Fruit fly (Drosophila melanogaster) whole organism, embryonic: ENCODE data around the gene CG42820.

Experiments
- Abd-B ChIP-seq: fragments of 200-800 bp; sonication (Bioruptor generic); optimal IDR thresholded peaks from 2 replicates; lab custom pipeline; 2018; ENCODE audit warnings: missing biosample characterization, mild to moderate bottlenecking, missing genetic modification characterization, moderate library complexity
- BtbVII ChIP-seq: fragments of 200-800 bp; sonication (Bioruptor generic); optimal IDR thresholded peaks from 3 replicates; lab custom pipeline; 2017; ENCODE audit warnings: missing biosample characterization, mild to moderate bottlenecking, missing genetic modification characterization
- CG10366 ChIP-seq: fragments of 200-800 bp; sonication (Bioruptor generic); IDR thresholded peaks from 2 replicates; pipeline ENCODE4 v1.3.6; 2022; ENCODE audit warnings: missing biosample characterization, missing genetic modification characterization
- CG10543 ChIP-seq: fragments of 200-800 bp; sonication (Bioruptor generic); optimal IDR thresholded peaks from 3 replicates; lab custom pipeline; 2017; ENCODE audit warnings: missing biosample characterization, mild to moderate bottlenecking, missing genetic modification characterization, moderate library complexity
- CG10959 ChIP-seq: fragments of 200-800 bp; sonication (Bioruptor generic); IDR thresholded peaks from 2 replicates; pipeline ENCODE4 v1.3.6; 2022; ENCODE audit warnings: missing biosample characterization, missing genetic modification characterization
- CG11456 ChIP-seq: fragments of 200-800 bp; sonication (Bioruptor generic); IDR thresholded peaks from 3 replicates; pipeline ENCODE4 v1.3.6; 2022; ENCODE audit warnings: missing biosample characterization, missing genetic modification characterization
- CG12219 ChIP-seq: fragments of 200-800 bp; sonication (Bioruptor generic); optimal IDR thresholded peaks from 3 replicates; lab custom pipeline; 2018; ENCODE audit warnings: missing biosample characterization, mild to moderate bottlenecking, missing genetic modification characterization
- CG13624 ChIP-seq: fragments of 200-800 bp; sonication (Bioruptor generic); optimal IDR thresholded peaks from 2 replicates; lab custom pipeline; 2016; ENCODE audit warnings: missing biosample characterization, missing genetic modification characterization
- CG1603 ChIP-seq: fragments of 200-800 bp; sonication (Bioruptor generic); optimal IDR thresholded peaks from 2 replicates; lab custom pipeline; 2019; ENCODE audit warnings: missing biosample characterization, mild to moderate bottlenecking, missing genetic modification characterization, moderate library complexity
- CG17568 ChIP-seq: fragments of 200-800 bp; sonication (Bioruptor generic); optimal IDR thresholded peaks from 2 replicates; lab custom pipeline; 2018; ENCODE audit warnings: missing biosample characterization, mild to moderate bottlenecking, missing genetic modification characterization, moderate library complexity
- CG17829 ChIP-seq: fragments of 200-800 bp; optimal IDR thresholded peaks from 2 replicates; lab custom pipeline; 2019; ENCODE audit warnings: missing biosample characterization, mild to moderate bottlenecking, missing genetic modification characterization, moderate library complexity
- CG18011 ChIP-seq: fragments of 200-800 bp; sonication (Bioruptor generic); optimal IDR thresholded peaks from 2 replicates; lab custom pipeline; 2017; ENCODE audit warnings: missing biosample characterization, missing genetic modification characterization, mild to moderate bottlenecking, moderate library complexity, missing genotype
- CG2116 ChIP-seq: fragments of 200-800 bp; sonication (Bioruptor generic); optimal IDR thresholded peaks from 3 replicates; lab custom pipeline; 2018; ENCODE audit warnings: missing biosample characterization, mild to moderate bottlenecking, missing genetic modification characterization
- CG3838 ChIP-seq: fragments of 200-800 bp; sonication (Bioruptor generic); optimal IDR thresholded peaks from 3 replicates; lab custom pipeline; 2016; ENCODE audit warnings: missing biosample characterization, missing genetic modification characterization
- CG3847 ChIP-seq: fragments of 200-800 bp; sonication (Bioruptor generic); IDR thresholded peaks from 2 replicates; pipeline ENCODE4 v1.3.6; 2022; ENCODE audit warnings: missing biosample characterization, missing genetic modification characterization
- CG7357 ChIP-seq: fragments of 200-800 bp; sonication (Bioruptor generic); IDR thresholded peaks from 3 replicates; pipeline ENCODE4 v1.3.6; 2022; ENCODE audit warnings: missing biosample characterization, missing genetic modification characterization
- CG8089 ChIP-seq: fragments of 200-800 bp; sonication (Bioruptor generic); optimal IDR thresholded peaks from 3 replicates; lab custom pipeline; 2016; ENCODE audit warnings: missing biosample characterization, missing genetic modification characterization
- CG8281 ChIP-seq: fragments of 200-800 bp; sonication (Bioruptor generic); optimal IDR thresholded peaks from 2 replicates; lab custom pipeline; 2018; ENCODE audit warnings: missing biosample characterization, mild to moderate bottlenecking, missing genetic modification characterization, moderate library complexity
- CG8388 ChIP-seq: fragments of 200-800 bp; sonication (Bioruptor generic); optimal IDR thresholded peaks from 2 replicates; lab custom pipeline; 2019; ENCODE audit warnings: missing biosample characterization, mild to moderate bottlenecking, missing genetic modification characterization, moderate library complexity
- CG9727 ChIP-seq: fragments of 200-800 bp; sonication (Bioruptor generic); optimal IDR thresholded peaks from 3 replicates; lab custom pipeline; 2017; ENCODE audit warnings: missing biosample characterization, mild to moderate bottlenecking, missing genetic modification characterization
- CG9797 ChIP-seq: fragments of 200-800 bp; sonication (Bioruptor generic); optimal IDR thresholded peaks from 3 replicates; lab custom pipeline; 2018; ENCODE audit warnings: missing biosample characterization, mild to moderate bottlenecking, missing genetic modification characterization
- Camta ChIP-seq: fragments of 200-800 bp; sonication (Bioruptor generic); optimal IDR thresholded peaks from 2 replicates; lab custom pipeline; 2016; ENCODE audit warnings: missing biosample characterization, missing genetic modification characterization
- Dbx ChIP-seq: fragments of 200-800 bp; sonication (Bioruptor generic); IDR thresholded peaks from 3 replicates; pipeline ENCODE4 v1.3.6; 2022; ENCODE audit warnings: missing biosample characterization, missing genetic modification characterization
- Dp ChIP-seq: fragments of 200-800 bp; sonication (Bioruptor generic); optimal IDR thresholded peaks from 2 replicates; lab custom pipeline; 2018; ENCODE audit warnings: missing biosample characterization, mild to moderate bottlenecking, missing genetic modification characterization, moderate library complexity
- Fer1 ChIP-seq: fragments of 200-800 bp; sonication (Bioruptor generic); optimal IDR thresholded peaks from 2 replicates; lab custom pipeline; 2017; ENCODE audit warnings: missing biosample characterization, mild to moderate bottlenecking, missing genetic modification characterization
- H15 ChIP-seq: fragments of 200-800 bp; sonication (Bioruptor generic); IDR thresholded peaks from 3 replicates; pipeline ENCODE4 v1.3.6; 2022; ENCODE audit warnings: missing biosample characterization, missing genetic modification characterization
- Mad ChIP-seq: fragments of 200-800 bp; sonication (Bioruptor generic); optimal IDR thresholded peaks from 2 replicates; lab custom pipeline; 2016; ENCODE audit warnings: missing biosample characterization, missing genetic modification characterization
- Neu2 ChIP-seq: fragments of 200-800 bp; sonication (Bioruptor generic); optimal IDR thresholded peaks from 3 replicates; lab custom pipeline; 2016; ENCODE audit warnings: missing biosample characterization, missing genetic modification characterization, borderline replicate concordance
- Nf-YA ChIP-seq: fragments of 200-800 bp; sonication (Bioruptor generic); IDR thresholded peaks from 2 replicates; pipeline ENCODE4 v1.3.6; 2022; ENCODE audit warnings: missing biosample characterization, missing genetic modification characterization
- NfI ChIP-seq: fragments of 200-800 bp; sonication (Bioruptor generic); optimal IDR thresholded peaks from 3 replicates; lab custom pipeline; 2018; ENCODE audit warnings: missing biosample characterization, mild to moderate bottlenecking, missing genetic modification characterization, moderate library complexity
- Oli ChIP-seq: fragments of 200-800 bp; sonication (Bioruptor generic); optimal IDR thresholded peaks from 2 replicates; lab custom pipeline; 2018; ENCODE audit warnings: missing biosample characterization, mild to moderate bottlenecking, missing genetic modification characterization, moderate library complexity
- Taf1 ChIP-seq: fragments of 200-800 bp; sonication (Bioruptor generic); IDR thresholded peaks from 2 replicates; pipeline ENCODE4 v1.3.6; 2022; ENCODE audit warnings: missing biosample characterization, missing genetic modification characterization
- abd-A ChIP-seq: fragments of 200-800 bp; sonication (Bioruptor generic); optimal IDR thresholded peaks from 3 replicates; lab custom pipeline; 2019; ENCODE audit warnings: missing biosample characterization, mild to moderate bottlenecking, missing genetic modification characterization, moderate library complexity
- ash1 ChIP-seq: fragments of 200-800 bp; sonication (Bioruptor generic); optimal IDR thresholded peaks from 2 replicates; lab custom pipeline; 2018; ENCODE audit warnings: missing biosample characterization, mild to moderate bottlenecking, missing genetic modification characterization
- ato ChIP-seq: fragments of 200-800 bp; sonication (Bioruptor generic); IDR thresholded peaks from 2 replicates; pipeline ENCODE4 v1.3.6; 2022; ENCODE audit warnings: missing biosample characterization, missing genetic modification characterization; ENCODE audit not compliant: partially characterized antibody
- bigmax ChIP-seq: fragments of 200-800 bp; sonication (Bioruptor generic); optimal IDR thresholded peaks from 2 replicates; lab custom pipeline; 2018; ENCODE audit warnings: missing biosample characterization, mild to moderate bottlenecking, missing genetic modification characterization
- fd102C ChIP-seq: fragments of 200-800 bp; sonication (Bioruptor generic); optimal IDR thresholded peaks from 2 replicates; lab custom pipeline; 2018; ENCODE audit warnings: missing biosample characterization, mild to moderate bottlenecking, missing genetic modification characterization, moderate library complexity
- fu2 ChIP-seq: fragments of 200-800 bp; sonication (Bioruptor generic); optimal IDR thresholded peaks from 2 replicates; lab custom pipeline; 2016; ENCODE audit warnings: missing biosample characterization, missing genetic modification characterization
- gsb ChIP-seq: fragments of 200-800 bp; sonication (Bioruptor generic); IDR thresholded peaks from 2 replicates; pipeline ENCODE4 v1.3.6; 2022; ENCODE audit warnings: missing biosample characterization, missing genetic modification characterization
- hb ChIP-seq: fragments of 200-800 bp; sonication (Bioruptor generic); IDR thresholded peaks from 3 replicates; pipeline ENCODE4 v1.3.6; 2022; ENCODE audit warnings: missing biosample characterization, missing genetic modification characterization; ENCODE audit not compliant: partially characterized antibody
- lmd ChIP-seq: fragments of 200-800 bp; sonication (Bioruptor generic); IDR thresholded peaks from 2 replicates; pipeline ENCODE4 v1.3.6; 2022; ENCODE audit warnings: missing biosample characterization, missing genetic modification characterization
- psq ChIP-seq: fragments of 200-800 bp; sonication (Bioruptor generic); optimal IDR thresholded peaks from 2 replicates; lab custom pipeline; 2017; ENCODE audit warnings: missing biosample characterization, missing genetic modification characterization
- run ChIP-seq: fragments of 200-800 bp; sonication (Bioruptor generic); optimal IDR thresholded peaks from 3 replicates; lab custom pipeline; 2018; ENCODE audit warnings: missing biosample characterization, mild to moderate bottlenecking, missing genetic modification characterization
- slbo ChIP-seq: fragments of 200-800 bp; sonication (Bioruptor generic); IDR thresholded peaks from 2 replicates; pipeline ENCODE4 v1.3.6; 2022; ENCODE audit warnings: missing biosample characterization, missing genetic modification characterization
- so ChIP-seq: fragments of 200-800 bp; sonication (Bioruptor generic); IDR thresholded peaks from 3 replicates; pipeline ENCODE4 v1.3.6; 2022; ENCODE audit warnings: missing biosample characterization, missing genetic modification characterization
- ssp ChIP-seq: fragments of 200-800 bp; sonication (Bioruptor generic); IDR thresholded peaks from 2 replicates; pipeline ENCODE4 v1.3.6; 2022; ENCODE audit warnings: missing biosample characterization, missing genetic modification characterization
- stwl ChIP-seq: fragments of 200-800 bp; sonication (Bioruptor generic); optimal IDR thresholded peaks from 3 replicates; lab custom pipeline; 2018; ENCODE audit warnings: missing biosample characterization, mild to moderate bottlenecking, missing genetic modification characterization, moderate library complexity
- sug ChIP-seq: fragments of 200-800 bp; optimal IDR thresholded peaks from 2 replicates; lab custom pipeline; 2019; ENCODE audit warnings: missing biosample characterization, mild to moderate bottlenecking, missing genetic modification characterization, moderate library complexity
- trem ChIP-seq: fragments of 200-800 bp; optimal IDR thresholded peaks from 3 replicates; lab custom pipeline; 2019; ENCODE audit warnings: missing biosample characterization, mild to moderate bottlenecking, missing genetic modification characterization, moderate library complexity
- zen ChIP-seq: fragments of 200-800 bp; sonication (Bioruptor generic); optimal IDR thresholded peaks from 3 replicates; lab custom pipeline; 2018; ENCODE audit warnings: missing biosample characterization, mild to moderate bottlenecking, missing genetic modification characterization, moderate library complexity

CG42820 gene

DNA sequence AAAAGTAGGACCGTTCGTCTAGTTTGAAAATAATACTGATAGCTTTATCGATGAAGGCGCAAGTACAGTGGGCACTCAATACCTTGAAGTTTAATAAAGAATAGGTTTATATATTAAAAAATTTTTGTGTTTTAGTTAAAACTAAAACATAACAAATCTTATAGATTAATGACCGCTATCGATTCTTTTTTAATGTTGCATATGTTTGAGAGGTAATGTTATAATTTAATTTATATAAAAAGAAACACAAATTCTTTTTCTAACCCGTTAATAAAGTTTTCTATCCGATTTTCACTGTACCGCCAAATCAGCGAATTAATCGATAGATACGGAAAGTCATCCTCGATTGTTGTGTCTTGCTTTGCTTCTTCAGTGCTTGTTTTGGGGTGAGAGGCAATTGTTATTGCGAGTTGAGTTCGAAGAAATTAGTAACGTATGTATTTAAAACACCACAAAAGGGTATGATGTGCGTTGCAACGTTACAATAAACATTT, 8.0 kb downstream of the CG42820 start, which contains the start of the genes Dad1 and CG13384 (continued):
- TF ChIP-seq Oli (tag; lab: Kevin White, UChicago) (peak; percentile 91), CG17568 (GFP tag; lab: Kevin White, UChicago) (peak; percentile 76), trem (tag; lab: Kevin White, UChicago) (peak; percentile 93), CG10543 (GFP tag; lab: Kevin White, UChicago) (peak; percentile 95), ato (0 out of 2 replicates have a peak, but pooled peaks have one; percentile 23), stwl (tag; lab: Kevin White, UChicago) (peak; percentile 79), CG8388 (GFP tag; lab: Kevin White, UChicago) (peak; percentile 90), ssp (GFP tag; lab: Robert Waterston, UW) (peak; percentile 86), CG17829 (tag; lab: Kevin White, UChicago) (peak; percentile 96), CG12219 (GFP tag; lab: Kevin White, UChicago) (peak; percentile 57), ash1 (GFP tag; lab: Kevin White, UChicago) (no peak), H15 (GFP tag; lab: Robert Waterston, UW) (peak; percentile 64; the same call in 1 of the 3 replicates), Abd-B (peak; percentile 94), so (peak; percentile 78; the same call in 2 of the 3 replicates), fd102C (peak; percentile 55), Nf-YA (peak; percentile 47; the same call in 1 of the 2 replicates), CG3838 (GFP tag; lab: Kevin White, UChicago) (peak; percentile 60), run (tag; lab: Kevin White, UChicago) (peak; percentile 83), CG7357 (peak; percentile 87), CG11456 (GFP tag; lab: Robert Waterston, UW) (no peak; the same call in none of the 3 replicates), Dbx (GFP tag; lab: Robert Waterston, UW) (peak; percentile 93), CG8089 (GFP tag; lab: Kevin White, UChicago) (peak; percentile 51), Neu2 (GFP tag; lab: Kevin White, UChicago) (no peak), CG9727 (GFP tag; lab: Kevin White, UChicago) (peak; percentile 93), Mad (GFP tag; lab: Kevin White, UChicago) (peak; percentile 67), Fer1 (GFP tag; lab: Kevin White, UChicago) (peak; percentile 95), lmd (GFP tag; lab: Robert Waterston, UW) (peak; percentile 93), zen (tag; lab: Kevin White, UChicago) (peak; percentile 89), bigmax (no peak), abd-A (tag; lab: Kevin White, UChicago) (no peak), hb (no peak), CG18011 (GFP tag; lab: Kevin White, UChicago) (peak; percentile 78), CG10959 (GFP tag; lab: Robert Waterston, UW) (peak; percentile 69), CG3847 (GFP tag; lab: Robert Waterston, UW) (peak; percentile 94), NfI (GFP tag; lab: Kevin White, UChicago) (peak; percentile 91), Dp (GFP tag; lab: Kevin White, UChicago) (peak; percentile 30), fu2 (GFP tag; lab: Kevin White, UChicago) (peak; percentile 18), CG8281 (tag; lab: Kevin White, UChicago) (peak; percentile 82), psq (GFP tag; lab: Kevin White, UChicago) (peak; percentile 84), slbo (GFP tag; lab: Robert Waterston, UW) (peak; percentile 96), CG1603 (tag; lab: Kevin White, UChicago) (peak; percentile 33), CG9797 (GFP tag; lab: Kevin White, UChicago) (peak; percentile 69), Camta (peak; percentile 56), gsb (GFP tag; lab: Robert Waterston, UW) (peak; percentile 78), CG2116 (peak; percentile 91), CG13624 (peak; percentile 44), CG10366 (GFP tag; lab: Robert Waterston, UW) (peak; percentile 87), BtbVII (GFP tag; lab: Kevin White, UChicago) (peak; percentile 89), Taf1 (GFP tag; lab: Robert Waterston, UW) (peak; percentile 83), sug (tag; lab: Kevin White, UChicago) (peak; percentile 96)
